Worm (Caenorhabditis elegans): ENCODE results near the gene msp-53.
"Not testable (repeated sequence)": the region's sequence is repeated elsewhere in the genome, so short reads cannot be mapped to it uniquely, and the experiment has no call there.

Gene msp-53

DNA sequence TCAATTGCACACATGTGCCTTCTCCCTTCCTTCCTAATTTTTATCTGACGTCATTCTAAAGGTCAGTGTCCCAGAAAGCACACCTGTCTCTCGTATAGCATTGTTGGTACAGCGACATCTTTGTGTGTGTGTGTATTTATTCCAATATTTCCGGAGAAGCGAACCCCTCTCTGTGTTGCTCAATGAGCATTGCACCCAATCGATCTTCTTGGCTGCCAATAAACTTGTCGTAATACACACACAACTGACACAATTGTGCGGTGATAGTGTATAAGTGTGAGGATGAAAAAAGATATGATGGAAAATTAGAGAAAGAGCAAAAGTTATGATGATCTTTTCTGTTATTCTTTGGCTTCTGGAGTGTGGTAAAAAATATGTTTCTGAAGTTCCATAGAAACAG, 11.7 kb upstream of the msp-53 start:
- TF ChIP-seq hmg-20 (GFP tag; IDR thresholded peaks at IDR 0.05): no peak
- TF ChIP-seq cebp-1 (GFP tag; IDR thresholded peaks at IDR 0.05): no peak
- TF ChIP-seq cebp-1 (tag; optimal IDR thresholded peaks at IDR 0.05): no peak
- no peak for TF ChIP-seq lag-1 (GFP tag; IDR thresholded peaks at IDR 0.05)
- TF ChIP-seq hsf-1 (GFP tag; IDR thresholded peaks at IDR 0.05): no peak
- no peak for TF ChIP-seq lsy-27 (tag; optimal IDR thresholded peaks at IDR 0.05; ENCODE audit: borderline replicate concordance, insufficient read depth)
- no peak for TF ChIP-seq B0035.1 (tag; optimal IDR thresholded peaks at IDR 0.05)
- no peak for TF ChIP-seq F23B12.7 (tag; optimal IDR thresholded peaks at IDR 0.05; ENCODE audit: insufficient read depth)
- TF ChIP-seq nhr-90 (tag; optimal IDR thresholded peaks at IDR 0.05): no peak
- TF ChIP-seq lir-1 (GFP tag; conservative IDR thresholded peaks at IDR 0.05): no peak
- TF ChIP-seq let-526 (GFP tag; IDR thresholded peaks at IDR 0.05): no peak
- no peak for TF ChIP-seq K12H6.12 (tag; optimal IDR thresholded peaks at IDR 0.05)
- TF ChIP-seq ekl-4 (GFP tag; IDR thresholded peaks at IDR 0.05): no peak
- no peak for TF ChIP-seq cebp-2 (GFP tag; IDR thresholded peaks at IDR 0.05)
- no peak for TF ChIP-seq Y79H2A.3 (GFP tag; conservative IDR thresholded peaks at IDR 0.05)
- TF ChIP-seq attf-5 (GFP tag; optimal IDR thresholded peaks at IDR 0.05): no peak
- no peak for TF ChIP-seq ztf-18 (tag; optimal IDR thresholded peaks at IDR 0.05)
- TF ChIP-seq efl-1 (GFP tag; optimal IDR thresholded peaks at IDR 0.05): no peak
- no peak for TF ChIP-seq ZK185.1 (tag; optimal IDR thresholded peaks at IDR 0.05; ENCODE audit: poor library complexity, severe bottlenecking)
- no peak for TF ChIP-seq unc-130 (GFP tag; optimal IDR thresholded peaks at IDR 0.05)

DNA sequence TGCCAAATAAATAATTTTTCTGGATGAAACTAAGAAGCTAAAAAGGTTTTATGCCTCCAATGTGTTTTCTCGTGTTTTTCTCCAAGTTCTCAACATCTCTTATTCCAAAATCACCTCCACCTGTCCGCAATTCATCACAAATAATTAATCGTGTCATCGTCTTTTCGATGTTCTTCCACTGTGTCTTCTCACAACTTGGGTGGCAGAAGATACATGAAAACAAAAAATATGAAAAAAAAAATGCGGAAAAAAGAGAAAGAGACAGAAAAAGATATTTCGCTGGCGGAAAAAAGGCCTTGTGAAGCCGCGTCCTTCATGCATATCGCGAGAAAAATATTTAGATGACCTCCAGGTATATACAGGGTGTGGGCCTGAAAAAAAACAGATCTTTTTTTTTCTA, 9.0 kb upstream of the msp-53 start:
- TF ChIP-seq lag-1 (GFP tag; IDR thresholded peaks at IDR 0.05) (no peak), tbx-9 (tag; optimal IDR thresholded peaks at IDR 0.05; ENCODE audit: borderline replicate concordance) (no peak), efl-1 (GFP tag; optimal IDR thresholded peaks at IDR 0.05) (no peak), Y53G8AR.9 (GFP tag; conservative IDR thresholded peaks at IDR 0.05) (no peak), mel-28 (tag; optimal IDR thresholded peaks at IDR 0.05; ENCODE audit: borderline replicate concordance) (no peak), zim-3 (tag; optimal IDR thresholded peaks at IDR 0.05) (no peak), tlf-1 (GFP tag; optimal IDR thresholded peaks at IDR 0.05) (no peak), ets-4 (GFP tag; optimal IDR thresholded peaks at IDR 0.05) (no peak), Y56A3A.18 (GFP tag; IDR thresholded peaks at IDR 0.05) (no peak), ZK185.1 (tag; optimal IDR thresholded peaks at IDR 0.05; ENCODE audit: poor library complexity, severe bottlenecking) (no peak), ceh-79 (tag; optimal IDR thresholded peaks at IDR 0.05) (no peak), F57C9.4 (tag; optimal IDR thresholded peaks at IDR 0.05) (no peak), hmg-20 (GFP tag; IDR thresholded peaks at IDR 0.05) (no peak), snpc-1.3 (tag; optimal IDR thresholded peaks at IDR 0.05; ENCODE audit: insufficient read depth) (no peak), lsl-1 (GFP tag; optimal IDR thresholded peaks at IDR 0.05) (no peak), mcd-1 (GFP tag; IDR thresholded peaks at IDR 0.05) (no peak), nhr-120 (GFP tag; IDR thresholded peaks at IDR 0.05) (no peak), egrh-3 (GFP tag; IDR thresholded peaks at IDR 0.05) (no peak), nfyb-1 (GFP tag; IDR thresholded peaks at IDR 0.05) (no peak), chd-7 (tag; optimal IDR thresholded peaks at IDR 0.05) (no peak)

DNA sequence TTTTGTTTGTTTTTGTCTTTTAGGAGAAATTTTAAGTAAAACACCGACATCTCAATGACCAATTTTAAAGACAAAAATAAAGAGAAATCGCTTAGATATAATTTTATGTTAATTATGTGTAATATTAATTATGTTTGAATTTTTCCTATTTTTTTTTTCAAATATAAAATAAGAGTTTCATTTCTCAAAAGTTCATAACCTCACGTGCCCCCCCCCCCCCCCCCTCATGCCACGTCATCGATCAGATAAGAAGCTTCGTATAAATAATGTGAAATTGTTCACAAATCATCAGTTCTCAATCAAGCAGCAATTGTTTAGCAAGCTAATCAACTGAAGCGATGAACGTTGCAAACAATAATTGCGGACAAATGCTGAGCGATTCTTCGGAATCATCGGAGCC, 5.7 kb upstream of the msp-53 start, which contains the start of gene C02B10.6:
Gene C02B10.6, plus strand, starts transcription at position 301 of the 400 bp plus-strand sequence.
- TF ChIP-seq nhr-179, ztf-18, ztf-26 (tag; optimal IDR thresholded peaks at IDR 0.05): not testable (repeated sequence)
